Worm (Caenorhabditis elegans): ENCODE data around the gene srd-9.

Gene srd-9

DNA sequence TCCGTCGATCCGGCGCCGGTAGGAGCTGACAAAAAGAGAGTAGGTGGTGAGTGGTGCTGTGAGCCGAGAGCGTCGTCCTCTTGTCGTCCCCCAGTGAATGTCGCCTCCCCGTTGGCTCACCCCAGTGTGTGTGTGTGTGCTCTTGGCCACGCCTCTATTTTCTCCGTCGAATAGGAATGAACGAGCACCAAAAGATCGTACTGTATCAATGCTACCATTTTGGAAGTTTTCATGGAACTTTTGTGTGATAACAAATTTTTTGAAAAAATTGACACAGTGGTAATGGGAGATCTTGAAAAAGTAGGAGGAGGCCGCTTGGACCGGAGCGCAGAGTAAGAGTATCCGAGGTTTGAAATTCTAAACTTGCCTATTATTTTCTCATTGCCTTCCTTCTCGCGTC is 32.1 kb upstream of the srd-9 start, which contains the start of gene ceh-34:
Gene ceh-34, minus strand, starts transcription at position 101 of the 400 bp plus-strand sequence.
- TF ChIP-seq nhr-85 (tag) = peak; percentile 6
- no peak for TF ChIP-seq ceh-8 (GFP tag; optimal IDR thresholded peaks at IDR 0.05)
- TF ChIP-seq tbx-2 (tag; optimal IDR thresholded peaks at IDR 0.05) = no peak

DNA sequence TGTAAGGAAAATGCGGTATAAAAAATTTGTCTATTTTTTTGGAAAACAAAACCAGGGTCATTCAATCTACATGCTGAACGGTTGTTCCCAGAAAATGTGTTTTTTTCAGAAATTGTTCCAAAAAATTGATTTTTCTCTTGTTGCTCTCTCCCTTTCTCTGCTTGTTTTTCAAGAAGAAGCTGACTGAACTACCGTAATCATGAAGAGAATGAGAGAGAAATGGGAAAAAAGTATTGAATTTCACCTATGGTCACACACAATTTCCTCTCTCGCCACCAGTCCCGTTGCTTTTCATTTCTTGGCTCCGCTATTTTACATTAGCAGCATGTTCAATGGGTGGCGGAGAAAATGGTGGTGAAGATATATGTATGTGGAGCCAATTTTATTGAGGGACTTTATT is 28.8 kb upstream of the srd-9 start:
- TF ChIP-seq nhr-19 (GFP tag; conservative IDR thresholded peaks at IDR 0.05) (no peak), ceh-63 (GFP tag; optimal IDR thresholded peaks at IDR 0.05) (no peak), nhr-28 (tag; optimal IDR thresholded peaks at IDR 0.05) (no peak), skn-1 (tag; optimal IDR thresholded peaks at IDR 0.05) (no peak), efl-1 (optimal IDR thresholded peaks at IDR 0.05) (no peak), efl-1 (GFP tag; optimal IDR thresholded peaks at IDR 0.05 in 1 of 2) (no peak), C04F5.9 (tag; optimal IDR thresholded peaks at IDR 0.05) (no peak), hlh-4 (tag; optimal IDR thresholded peaks at IDR 0.05) (no peak), lsy-2 (tag; optimal IDR thresholded peaks at IDR 0.05) (peak in 1 of 2 experiments; percentile 55), nhr-20 (tag; optimal IDR thresholded peaks at IDR 0.05) (no peak)

DNA sequence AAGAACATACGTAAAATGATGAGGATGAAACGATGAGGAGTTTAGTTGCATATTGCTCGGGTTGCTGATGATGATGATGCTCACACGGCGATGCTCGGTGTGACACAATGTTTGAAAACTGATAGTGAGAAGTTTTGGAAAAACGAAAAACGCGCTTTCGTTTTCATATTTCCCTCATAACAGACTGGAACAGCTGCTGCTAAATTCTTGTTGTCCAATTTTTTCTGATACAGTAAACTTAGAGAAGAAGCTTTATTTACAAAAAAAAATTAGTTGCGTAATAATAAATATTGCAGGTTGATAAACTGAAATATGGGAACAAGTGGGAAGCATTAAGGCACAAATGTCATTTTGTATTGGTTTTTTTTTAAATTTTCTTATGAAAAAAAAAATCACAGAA is 27.0 kb upstream of the srd-9 start, which contains the start of gene ceh-33:
Gene ceh-33, minus strand, starts transcription at position 101 of the 400 bp plus-strand sequence.
- peak; percentile 18 for TF ChIP-seq nhr-85 (tag)
- TF ChIP-seq mef-2 (tag; optimal IDR thresholded peaks at IDR 0.05) = no peak

DNA sequence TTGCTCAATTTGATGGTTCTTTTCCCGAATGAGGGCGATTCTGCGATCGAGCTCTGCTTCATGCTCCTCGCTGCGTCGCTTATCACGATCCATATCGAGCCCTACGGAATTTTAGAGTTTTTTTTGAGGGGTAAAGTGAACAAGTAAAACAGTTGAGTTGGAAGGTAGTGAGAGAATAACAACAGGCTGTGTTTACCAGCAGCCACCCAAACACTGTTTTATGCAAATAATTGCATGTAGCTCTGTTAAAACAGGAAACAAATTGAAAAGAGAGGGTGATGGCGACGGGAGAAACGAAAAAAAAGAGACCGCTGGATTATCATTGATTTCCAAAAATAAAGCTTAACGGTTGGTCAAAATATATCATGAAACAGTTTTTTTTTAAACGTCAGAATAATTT is 23.3 kb upstream of the srd-9 start, which contains the start of gene C10G8.8:
Gene C10G8.8, minus strand, starts transcription at position 101 of the 400 bp plus-strand sequence.
- TF ChIP-seq fos-1 (tag; optimal IDR thresholded peaks at IDR 0.05) (no peak), fkh-4 (tag; optimal IDR thresholded peaks at IDR 0.05; ENCODE audit: borderline replicate concordance) (no peak), pqm-1 (tag; optimal IDR thresholded peaks at IDR 0.05) (no peak), snpc-4 (tag; optimal IDR thresholded peaks at IDR 0.05) (no peak), ceh-82 (tag; optimal IDR thresholded peaks at IDR 0.05) (no peak), mdl-1 (tag; optimal IDR thresholded peaks at IDR 0.05) (no peak), rnt-1 (tag; optimal IDR thresholded peaks at IDR 0.05) (no peak), efl-1 (optimal IDR thresholded peaks at IDR 0.05) (no peak), efl-1 (GFP tag; optimal IDR thresholded peaks at IDR 0.05 in 1 of 2) (no peak), lin-15B (tag; optimal IDR thresholded peaks at IDR 0.05) (no peak), aly-2 (tag; optimal IDR thresholded peaks at IDR 0.05) (no peak), F16B12.6 (tag; optimal IDR thresholded peaks at IDR 0.05) (no peak), elt-3 (tag; optimal IDR thresholded peaks at IDR 0.05) (no peak), C34B4.2 (tag; optimal IDR thresholded peaks at IDR 0.05) (no peak), lin-39 (tag; optimal IDR thresholded peaks at IDR 0.05) (no peak), zag-1 (tag; optimal IDR thresholded peaks at IDR 0.05) (no peak), sup-37 (GFP tag; optimal IDR thresholded peaks at IDR 0.05) (no peak), mef-2 (tag; optimal IDR thresholded peaks at IDR 0.05) (no peak), xbp-1 (tag; optimal IDR thresholded peaks at IDR 0.05) (no peak), mab-9 (GFP tag; IDR thresholded peaks at IDR 0.05) (no peak), nhr-71 (tag; optimal IDR thresholded peaks at IDR 0.05) (no peak)

DNA sequence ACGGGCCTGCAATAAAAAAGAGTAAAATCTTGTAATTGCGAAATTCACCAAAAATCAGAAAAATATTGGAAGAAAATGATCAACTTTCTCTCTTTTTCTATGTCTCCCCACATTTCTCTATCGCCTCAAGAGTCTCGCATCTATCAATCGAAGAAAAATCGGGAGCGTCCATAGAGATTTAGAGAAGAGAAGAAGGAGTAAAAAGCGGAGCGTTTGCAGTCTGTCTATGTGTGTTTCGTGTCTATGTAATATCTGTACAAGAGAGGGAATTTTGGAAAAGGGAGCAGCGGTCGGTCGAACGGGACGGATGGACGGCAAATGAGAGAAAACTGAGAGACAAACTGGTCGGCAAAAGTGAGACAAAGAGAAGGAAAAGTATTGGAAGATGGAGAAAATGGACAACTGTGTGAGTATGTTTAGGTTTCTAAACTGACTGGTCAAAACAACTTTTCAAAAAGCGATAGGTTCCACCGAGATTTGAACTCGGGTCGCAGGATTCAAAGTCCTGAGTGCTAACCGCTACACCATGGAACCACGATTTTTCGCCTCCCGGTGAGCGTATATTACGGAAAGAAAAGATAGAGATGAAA is 21.8 kb upstream of the srd-9 start:
- peak in 1 of 2 experiments; percentile 6 for TF ChIP-seq lin-35 (GFP tag; optimal IDR thresholded peaks at IDR 0.05)
- no peak for TF ChIP-seq swsn-7 (tag; optimal IDR thresholded peaks at IDR 0.05)
- TF ChIP-seq lin-13 (GFP tag; optimal IDR thresholded peaks at IDR 0.05) = no peak
- no peak for TF ChIP-seq ets-5 (GFP tag; IDR thresholded peaks at IDR 0.05)
- TF ChIP-seq unc-30 (tag; optimal IDR thresholded peaks at IDR 0.05) = no peak
- TF ChIP-seq nhr-11 (tag; optimal IDR thresholded peaks at IDR 0.05) = no peak
- no peak for TF ChIP-seq unc-98 (GFP tag; IDR thresholded peaks at IDR 0.05)
- no peak for TF ChIP-seq nhr-28 (tag; optimal IDR thresholded peaks at IDR 0.05)
- no peak for TF ChIP-seq mab-9 (GFP tag; IDR thresholded peaks at IDR 0.05)
- TF ChIP-seq nhr-71 (tag; optimal IDR thresholded peaks at IDR 0.05) = peak; percentile 51
- no peak for TF ChIP-seq Y116A8C.19 (tag; optimal IDR thresholded peaks at IDR 0.05; ENCODE audit: borderline replicate concordance)
- TF ChIP-seq zip-4 (GFP tag; optimal IDR thresholded peaks at IDR 0.05) = no peak
- no peak for TF ChIP-seq pqm-1 (tag; optimal IDR thresholded peaks at IDR 0.05)
- TF ChIP-seq hpl-2 (GFP tag; optimal IDR thresholded peaks at IDR 0.05) = no peak
- TF ChIP-seq alr-1 (tag; optimal IDR thresholded peaks at IDR 0.05; ENCODE audit: borderline replicate concordance) = no peak
- peak; percentile 14 for TF ChIP-seq nhr-237 (tag; optimal IDR thresholded peaks at IDR 0.05)
- no peak for TF ChIP-seq hlh-17 (GFP tag; optimal IDR thresholded peaks at IDR 0.05; ENCODE audit: borderline replicate concordance)
- TF ChIP-seq ceh-8 (GFP tag; optimal IDR thresholded peaks at IDR 0.05) = no peak
- peak; percentile 28 for TF ChIP-seq nhr-47 (tag; optimal IDR thresholded peaks at IDR 0.05)

All from whole organism, L1 larva.